Worm (Caenorhabditis elegans) whole organism, L4/young adult: ENCODE measurements around the gene fbxa-28.

Experiments
- dao-5 ChIP-seq: sonication (generic microtip); optimal IDR thresholded peaks from 2 replicates; lab custom pipeline; 2016; ENCODE audit warnings: missing genotype, missing genetic modification characterization, moderate library complexity, missing compliant biosample characterization
- him-1 ChIP-seq: sonication (generic microtip); optimal IDR thresholded peaks from 2 replicates; lab custom pipeline; 2016; ENCODE audit warnings: missing genotype, missing genetic modification reagents, missing genetic modification characterization, missing compliant biosample characterization

ce11 chrIII:1324513-1324912, 26.8 kb downstream of the fbxa-28 start, which contains the start of gene fbxa-14:
- TF ChIP-seq him-1 (tag; lab: Kevin White, UChicago), result no peak
- no peak for TF ChIP-seq dao-5 (tag; lab: Kevin White, UChicago)
